Fruit fly (Drosophila melanogaster): Measurements from ENCODE around the gene Acsx2.

The Acsx2 gene

DNA sequence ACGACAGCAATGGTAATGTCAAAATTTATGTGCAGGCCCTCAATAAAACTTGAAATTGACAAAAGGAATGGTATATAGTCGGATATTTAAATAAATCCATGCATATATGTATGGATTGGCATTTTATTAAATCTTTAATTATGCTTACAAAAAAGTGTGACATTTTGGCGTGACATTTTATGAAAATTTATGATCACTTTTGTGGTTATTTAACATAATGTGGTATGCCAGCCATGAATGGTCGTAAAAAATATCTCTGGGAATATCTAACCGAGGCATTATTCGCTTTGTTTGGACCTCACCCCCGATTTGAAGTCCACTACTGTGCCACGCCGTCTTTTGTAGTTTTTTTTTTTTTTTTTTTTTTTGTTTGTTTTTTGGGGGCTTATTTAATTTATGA lies 25.0 kb downstream of the Acsx2 start (continued):
- TF ChIP-seq CG10209 (GFP tag; optimal IDR thresholded peaks at IDR 0.05) (no peak), tin (GFP tag; optimal IDR thresholded peaks at IDR 0.05) (no peak), crc (GFP tag; optimal IDR thresholded peaks at IDR 0.05) (no peak), stwl (tag; optimal IDR thresholded peaks at IDR 0.05) (no peak), CG7357 (GFP tag; IDR thresholded peaks at IDR 0.05) (no peak), slbo (GFP tag; IDR thresholded peaks at IDR 0.05) (no peak), CG30020 (tag; optimal IDR thresholded peaks at IDR 0.05) (no peak), CG4820 (GFP tag; optimal IDR thresholded peaks at IDR 0.05) (no peak), run (tag; optimal IDR thresholded peaks at IDR 0.05) (peak; percentile 95), CG31441 (GFP tag; IDR thresholded peaks at IDR 0.05) (no peak), Deaf1 (tag; optimal IDR thresholded peaks at IDR 0.05) (no peak), Awh (GFP tag; IDR thresholded peaks at IDR 0.05) (0 out of 2 replicates have a peak, but pooled peaks have one; percentile 4), CG18764 (GFP tag; optimal IDR thresholded peaks at IDR 0.05) (no peak), CG1647 (GFP tag; optimal IDR thresholded peaks at IDR 0.05) (no peak), vvl (GFP tag; IDR thresholded peaks at IDR 0.05) (peak; percentile 83; the same call in 1 of the 2 replicates), so (GFP tag; IDR thresholded peaks at IDR 0.05) (no peak), sqz (GFP tag; optimal IDR thresholded peaks at IDR 0.05) (peak; percentile 66), CG2129 (GFP tag; IDR thresholded peaks at IDR 0.05; ENCODE audit: partially characterized antibody) (no peak), sd (tag; optimal IDR thresholded peaks at IDR 0.05) (peak; percentile 90), sens-2 (GFP tag; IDR thresholded peaks at IDR 0.05) (no peak), H2.0 (GFP tag; IDR thresholded peaks at IDR 0.05) (no peak), CG7987 (GFP tag; optimal IDR thresholded peaks at IDR 0.05) (no peak), CG17612 (GFP tag; IDR thresholded peaks at IDR 0.05) (no peak), oc (tag; optimal IDR thresholded peaks at IDR 0.05) (peak; percentile 56), psq (GFP tag; optimal IDR thresholded peaks at IDR 0.05) (no peak), h (optimal IDR thresholded peaks at IDR 0.05) (no peak), bbx (GFP tag; IDR thresholded peaks at IDR 0.05; ENCODE audit: partially characterized antibody) (no peak), CG9797 (GFP tag; optimal IDR thresholded peaks at IDR 0.05) (no peak), CG6765 (GFP tag; optimal IDR thresholded peaks at IDR 0.05) (no peak), pnt (GFP tag; optimal IDR thresholded peaks at IDR 0.05) (no peak), CG15269 (tag; optimal IDR thresholded peaks at IDR 0.05) (peak; percentile 8), CG10543 (GFP tag; optimal IDR thresholded peaks at IDR 0.05) (no peak), CG17361 (GFP tag; IDR thresholded peaks at IDR 0.05) (no peak), CG12219 (GFP tag; optimal IDR thresholded peaks at IDR 0.05) (no peak)

DNA sequence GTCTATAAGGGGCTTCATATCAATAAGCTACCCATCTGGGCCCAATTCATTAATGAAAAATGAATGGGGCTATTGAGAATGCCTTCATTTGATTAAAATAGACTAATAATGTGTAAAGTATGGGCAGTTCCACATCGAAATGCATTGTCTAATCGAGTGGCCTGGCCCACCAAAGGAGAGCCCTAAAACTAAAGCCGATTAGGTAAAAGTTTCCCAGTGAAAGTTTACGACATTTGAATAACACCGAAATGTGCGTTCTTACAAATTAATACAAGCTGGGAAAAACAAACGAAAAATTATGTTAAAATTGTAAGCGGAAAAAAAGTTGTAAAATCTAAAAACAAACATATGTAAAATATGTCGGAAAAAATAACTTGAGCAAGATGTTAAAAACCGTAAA lies 26.4 kb downstream of the Acsx2 start:
- TF ChIP-seq oc (tag; optimal IDR thresholded peaks at IDR 0.05) (peak; percentile 69), dysf (GFP tag; IDR thresholded peaks at IDR 0.05) (no peak), Blimp-1 (GFP tag; optimal IDR thresholded peaks at IDR 0.05) (peak; percentile 51), Awh (GFP tag; IDR thresholded peaks at IDR 0.05) (peak; percentile 57), H2.0 (GFP tag; IDR thresholded peaks at IDR 0.05) (no peak)

DNA sequence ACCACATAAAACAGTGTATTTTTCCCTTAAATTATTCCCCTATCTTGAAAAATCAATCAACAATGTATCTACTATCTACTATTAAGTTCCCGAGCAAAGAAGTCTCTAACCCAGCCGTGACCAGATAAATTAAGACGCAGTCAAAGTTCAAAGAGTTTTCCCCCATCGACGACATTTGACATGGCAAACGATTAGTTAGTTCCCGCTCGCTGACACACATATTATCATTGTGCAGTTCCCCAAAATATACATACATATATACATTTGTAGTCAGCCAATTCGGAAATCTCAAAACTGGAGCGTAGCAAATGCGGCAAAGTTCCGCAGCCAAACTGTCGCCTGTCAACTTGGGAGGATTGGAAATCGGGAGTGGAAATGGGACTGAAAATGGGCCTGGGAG lies 28.6 kb downstream of the Acsx2 start:
- TF ChIP-seq Hr78 (GFP tag; optimal IDR thresholded peaks at IDR 0.05) (peak in 1 of 2 experiments; percentile 79), gsb-n (tag; optimal IDR thresholded peaks at IDR 0.05) (peak; percentile 15), Med (GFP tag) (peak; percentile 51), CG8388 (GFP tag; optimal IDR thresholded peaks at IDR 0.05) (no peak), Mes4 (GFP tag; optimal IDR thresholded peaks at IDR 0.05) (no peak)
